Worm (Caenorhabditis elegans): Measurements from ENCODE around the gene T28F3.9.

DNA sequence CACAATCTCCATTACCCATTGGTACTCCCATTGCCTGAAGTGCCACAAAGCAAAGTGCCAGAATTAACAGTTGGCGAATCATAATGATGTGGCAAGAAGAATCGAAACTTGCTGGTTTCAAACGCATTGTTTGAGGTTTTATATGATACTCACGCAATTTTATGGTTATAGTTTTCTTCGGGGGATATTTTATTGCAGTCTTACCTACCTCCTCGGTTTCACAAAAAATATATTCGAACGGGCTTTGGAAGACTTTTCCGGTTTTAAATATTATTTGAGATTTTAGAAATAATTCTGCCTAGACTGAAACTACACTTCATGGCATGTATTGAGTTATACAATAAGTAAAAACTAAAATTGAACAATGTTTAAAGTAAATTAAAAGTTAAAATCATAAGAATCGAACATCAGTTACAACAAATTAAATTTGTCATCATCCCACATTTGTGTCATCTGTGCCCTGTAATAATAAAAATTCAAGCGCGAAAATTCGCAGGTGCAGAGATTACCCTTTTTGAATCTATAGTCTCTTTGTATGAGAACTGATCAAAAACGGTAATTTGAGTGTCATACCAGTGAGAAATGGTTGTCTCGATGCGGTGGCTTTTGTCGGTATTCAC lies 38.4 kb downstream of the T28F3.9 start, which contains the start of the genes clec-197 and clec-198:
- TF ChIP-seq ztf-6 (GFP tag; IDR thresholded peaks at IDR 0.05) (no peak), Y67H2A.10 (GFP tag; conservative IDR thresholded peaks at IDR 0.05) (no peak), lin-40 (tag; optimal IDR thresholded peaks at IDR 0.05) (no peak), F57A8.1 (GFP tag; optimal IDR thresholded peaks at IDR 0.05) (no peak), egl-18 (GFP tag; IDR thresholded peaks at IDR 0.05) (no peak), snpc-4 (GFP tag; optimal IDR thresholded peaks at IDR 0.05) (no peak), snpc-4 (tag; optimal IDR thresholded peaks at IDR 0.05) (no peak), ekl-4 (GFP tag; IDR thresholded peaks at IDR 0.05) (no peak), zim-3 (tag; optimal IDR thresholded peaks at IDR 0.05) (no peak), nhr-80 (tag; optimal IDR thresholded peaks at IDR 0.05) (no peak), B0336.3 (GFP tag; IDR thresholded peaks at IDR 0.05) (no peak), ccch-3 (GFP tag; optimal IDR thresholded peaks at IDR 0.05) (no peak)
